Fruit fly (Drosophila melanogaster) whole organism, embryonic: ENCODE data around the gene CG13108.

Experiments used
- Asciz ChIP-seq: fragments of 200-800 bp; sonication (Bioruptor generic); optimal IDR thresholded peaks from 2 replicates; lab custom pipeline; 2017; ENCODE audit warnings: missing biosample characterization, mild to moderate bottlenecking, missing genetic modification characterization, missing genetic modification reagents
- CG13287 ChIP-seq: fragments of 200-800 bp; sonication (Bioruptor generic); IDR thresholded peaks from 2 replicates; pipeline ENCODE4 v1.3.6; 2022; ENCODE audit warnings: missing biosample characterization, missing genetic modification characterization; ENCODE audit not compliant: partially characterized antibody
- CG17612 ChIP-seq: fragments of 200-800 bp; sonication (Bioruptor generic); IDR thresholded peaks from 2 replicates; pipeline ENCODE4 v1.3.6; 2022; ENCODE audit warnings: missing biosample characterization, missing genetic modification characterization
- CG8944 ChIP-seq: fragments of 200-800 bp; sonication (Bioruptor generic); optimal IDR thresholded peaks from 3 replicates; lab custom pipeline; 2016; ENCODE audit warnings: missing biosample characterization, missing genetic modification characterization
- Sry-δ ChIP-seq: fragments of 200-800 bp; sonication (Bioruptor generic); optimal IDR thresholded peaks from 2 replicates; lab custom pipeline; 2016; ENCODE audit warnings: missing biosample characterization, missing genetic modification characterization
- sim ChIP-seq: fragments of 200-800 bp; sonication (Bioruptor generic); IDR thresholded peaks from 2 replicates; pipeline ENCODE4 v1.3.6; 2022; ENCODE audit warnings: missing biosample characterization, missing genetic modification characterization
- zfh2 ChIP-seq: fragments of 200-800 bp; sonication (Bioruptor generic); optimal IDR thresholded peaks from 2 replicates; lab custom pipeline; 2016; ENCODE audit warnings: missing biosample characterization, missing genetic modification characterization

- TF ChIP-seq CG17612 = no peak
- no peak for TF ChIP-seq CG13287 (GFP tag; lab: Robert Waterston, UW)
- no peak for TF ChIP-seq sim (GFP tag; lab: Robert Waterston, UW)
- TF ChIP-seq Sry-δ (GFP tag; lab: Kevin White, UChicago) = no peak
- TF ChIP-seq CG8944 (GFP tag; lab: Kevin White, UChicago) = no peak
- TF ChIP-seq Asciz (GFP tag; lab: Kevin White, UChicago) = no peak
- no peak for TF ChIP-seq zfh2
Observed at dm6 chr2L:9198340-9198887, 34.4 kb downstream of the CG13108 start.
